Worm (Caenorhabditis elegans): ENCODE results near the gene H41C03.3.

DNA sequence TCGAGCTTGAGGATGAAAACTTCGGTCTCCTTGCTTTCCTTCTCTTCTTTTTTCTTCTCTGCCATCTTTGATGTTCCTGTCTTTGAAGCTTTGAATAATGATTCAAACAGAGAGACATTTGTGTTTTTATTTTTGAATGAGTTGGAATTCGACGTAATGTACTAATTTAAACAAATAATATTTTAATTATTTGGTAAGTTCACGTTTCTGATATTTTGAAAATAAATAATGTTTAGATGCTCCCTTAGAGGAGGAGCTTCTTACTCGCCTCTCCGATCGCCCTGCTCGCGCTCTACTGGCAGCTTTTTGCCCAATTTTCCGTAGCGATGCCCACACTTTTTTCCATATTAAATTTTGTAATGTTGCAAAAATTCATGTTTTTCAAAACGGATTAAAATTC is 44.5 kb upstream of the H41C03.3 start, which contains the start of the genes K05F1.9 and K05F1.1:
- TF ChIP-seq pqm-1 (tag; optimal IDR thresholded peaks at IDR 0.05) (no peak), hlh-8 (tag; optimal IDR thresholded peaks at IDR 0.05) (no peak), ama-1 (optimal IDR thresholded peaks at IDR 0.05) (no peak), ceh-2 (tag; optimal IDR thresholded peaks at IDR 0.05) (no peak), nhr-11 (tag; optimal IDR thresholded peaks at IDR 0.05) (no peak), pat-9 (tag; optimal IDR thresholded peaks at IDR 0.05) (no peak), nhr-232 (tag; optimal IDR thresholded peaks at IDR 0.05) (no peak), tbx-7 (tag; optimal IDR thresholded peaks at IDR 0.05) (no peak), pha-4 (tag; optimal IDR thresholded peaks at IDR 0.05) (no peak), dmd-4 (tag; optimal IDR thresholded peaks at IDR 0.05; ENCODE audit: borderline replicate concordance) (no peak), unc-86 (tag; optimal IDR thresholded peaks at IDR 0.05) (no peak), ceh-24 (tag; optimal IDR thresholded peaks at IDR 0.05) (no peak), nfya-1 (tag; optimal IDR thresholded peaks at IDR 0.05) (no peak)

Measured in whole organism, late embryonic.